Worm (Caenorhabditis elegans): ENCODE data around the gene F41B4.3.

DNA sequence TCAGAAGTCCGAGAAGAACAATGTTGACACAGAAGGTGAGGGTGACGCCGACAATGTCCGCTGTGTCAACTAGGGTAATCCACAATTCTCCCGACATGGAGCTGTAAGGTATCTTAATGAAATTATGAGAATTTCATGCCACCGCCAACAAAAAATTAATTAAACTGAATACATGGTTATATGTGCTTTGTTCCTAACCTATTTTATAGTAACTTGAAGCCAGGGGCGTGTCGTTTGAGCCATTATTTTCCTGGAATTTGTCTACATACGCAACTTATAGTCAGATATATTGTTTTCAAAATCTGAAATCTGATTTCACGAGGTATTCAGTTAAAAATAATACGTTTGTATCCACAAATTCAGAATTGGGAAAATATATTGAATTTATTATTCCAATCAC, 29.9 kb upstream of the F41B4.3 start, which contains the start of gene odr-10:
- TF ChIP-seq nfya-1 (tag; optimal IDR thresholded peaks at IDR 0.05; ENCODE audit: insufficient read depth) (no peak), R02D3.7 (tag; optimal IDR thresholded peaks at IDR 0.05) (no peak), ztf-11 (tag; optimal IDR thresholded peaks at IDR 0.05) (no peak), nhr-23 (tag; optimal IDR thresholded peaks at IDR 0.05) (no peak), ceh-82 (tag; optimal IDR thresholded peaks at IDR 0.05) (no peak), zag-1 (tag; optimal IDR thresholded peaks at IDR 0.05) (no peak), nhr-77 (tag; optimal IDR thresholded peaks at IDR 0.05) (no peak), unc-39 (tag; optimal IDR thresholded peaks at IDR 0.05) (no peak), aly-2 (tag; optimal IDR thresholded peaks at IDR 0.05) (no peak), ama-1 (optimal IDR thresholded peaks at IDR 0.05) (no peak), snpc-4 (tag; optimal IDR thresholded peaks at IDR 0.05) (no peak)

Data from whole organism, L3 larva.